Fruit fly (Drosophila melanogaster) whole organism, embryonic: ENCODE data around the gene Nct.

Experiments
- Awh ChIP-seq: fragments of 200-800 bp; sonication (Bioruptor generic); IDR thresholded peaks from 2 replicates; pipeline ENCODE4, ENCODE4 v1.3.6; 2022; ENCODE audit warnings: missing biosample characterization, missing genetic modification characterization
- CG12744 ChIP-seq: fragments of 200-800 bp; sonication (Bioruptor generic); optimal IDR thresholded peaks from 2 replicates; lab custom pipeline; 2016; ENCODE audit warnings: missing biosample characterization, missing genetic modification characterization
- CG12769 ChIP-seq: fragments of 200-800 bp; sonication (Bioruptor generic); optimal IDR thresholded peaks from 2 replicates; lab custom pipeline; 2019; ENCODE audit warnings: missing biosample characterization, mild to moderate bottlenecking, missing genetic modification characterization, moderate library complexity
- CG13624 ChIP-seq: fragments of 200-800 bp; sonication (Bioruptor generic); optimal IDR thresholded peaks from 2 replicates; lab custom pipeline; 2016; ENCODE audit warnings: missing biosample characterization, missing genetic modification characterization
- CG14050 ChIP-seq: fragments of 200-800 bp; sonication (Bioruptor generic); IDR thresholded peaks from 3 replicates; pipeline ENCODE4 v1.3.6; 2022; ENCODE audit warnings: missing biosample characterization, missing genetic modification characterization
- CG16815 ChIP-seq: fragments of 200-800 bp; sonication (Bioruptor generic); optimal IDR thresholded peaks from 3 replicates; lab custom pipeline; 2017; ENCODE audit warnings: missing biosample characterization, mild to moderate bottlenecking, missing genetic modification characterization
- CG17612 ChIP-seq: fragments of 200-800 bp; sonication (Bioruptor generic); IDR thresholded peaks from 2 replicates; pipeline ENCODE4 v1.3.6; 2022; ENCODE audit warnings: missing biosample characterization, missing genetic modification characterization
- CG17912 ChIP-seq: fragments of 200-800 bp; sonication (Bioruptor generic); optimal IDR thresholded peaks from 2 replicates; lab custom pipeline; 2018; ENCODE audit warnings: missing biosample characterization, mild to moderate bottlenecking, missing genetic modification characterization
- CG18262 ChIP-seq: fragments of 200-800 bp; optimal IDR thresholded peaks from 3 replicates; lab custom pipeline; 2019; ENCODE audit warnings: missing biosample characterization, mild to moderate bottlenecking, missing genetic modification characterization, moderate library complexity
- CG2712 ChIP-seq: fragments of 200-800 bp; optimal IDR thresholded peaks from 3 replicates; lab custom pipeline; 2019; ENCODE audit warnings: missing biosample characterization, mild to moderate bottlenecking, missing genetic modification characterization, moderate library complexity
- CG30020 ChIP-seq: fragments of 200-800 bp; optimal IDR thresholded peaks from 2 replicates; lab custom pipeline; 2019; ENCODE audit warnings: missing biosample characterization, mild to moderate bottlenecking, missing genetic modification characterization, moderate library complexity
- CG30431 ChIP-seq: fragments of 200-800 bp; sonication (Bioruptor generic); optimal IDR thresholded peaks from 2 replicates; lab custom pipeline; 2017; ENCODE audit warnings: missing biosample characterization, missing genetic modification characterization
- CG32767 ChIP-seq: fragments of 200-800 bp; sonication (Bioruptor generic); IDR thresholded peaks from 2 replicates; pipeline ENCODE4 v1.3.6; 2022; ENCODE audit warnings: missing biosample characterization, missing genetic modification characterization
- CG33213 ChIP-seq: fragments of 200-800 bp; sonication (Bioruptor generic); optimal IDR thresholded peaks from 3 replicates; lab custom pipeline; 2016; ENCODE audit warnings: missing biosample characterization, missing genetic modification characterization
- CG3726 ChIP-seq: fragments of 200-800 bp; sonication (Bioruptor generic); IDR thresholded peaks from 3 replicates; pipeline ENCODE4, ENCODE4 v1.3.6; 2022; ENCODE audit warnings: missing biosample characterization, missing genetic modification characterization
- CG3995 ChIP-seq: fragments of 200-800 bp; sonication (Bioruptor generic); optimal IDR thresholded peaks from 3 replicates; lab custom pipeline; 2016; ENCODE audit warnings: missing biosample characterization, missing genetic modification characterization
- CG42726 ChIP-seq: fragments of 200-800 bp; sonication (Bioruptor generic); IDR thresholded peaks from 2 replicates; pipeline ENCODE4 v1.3.6; 2022; ENCODE audit warnings: missing biosample characterization, missing genetic modification characterization; ENCODE audit not compliant: partially characterized antibody
- CG4617 ChIP-seq: fragments of 200-800 bp; sonication (Bioruptor generic); optimal IDR thresholded peaks from 3 replicates; lab custom pipeline; 2016; ENCODE audit warnings: missing biosample characterization, missing genetic modification characterization, borderline replicate concordance
- CG4730 ChIP-seq: fragments of 200-800 bp; sonication (Bioruptor generic); IDR thresholded peaks from 2 replicates; pipeline ENCODE4 v1.3.6; 2022; ENCODE audit warnings: missing biosample characterization, missing genetic modification characterization
- CG7556 ChIP-seq: fragments of 200-800 bp; sonication (Bioruptor generic); optimal IDR thresholded peaks from 2 replicates; lab custom pipeline; 2017; ENCODE audit warnings: missing biosample characterization, mild to moderate bottlenecking, missing genetic modification characterization
- CG7786 ChIP-seq: fragments of 200-800 bp; sonication (Bioruptor generic); optimal IDR thresholded peaks from 2 replicates; lab custom pipeline; 2016; ENCODE audit warnings: missing biosample characterization, missing genetic modification characterization
- CG8089 ChIP-seq: fragments of 200-800 bp; sonication (Bioruptor generic); optimal IDR thresholded peaks from 3 replicates; lab custom pipeline; 2016; ENCODE audit warnings: missing biosample characterization, missing genetic modification characterization
- CG9727 ChIP-seq: fragments of 200-800 bp; sonication (Bioruptor generic); optimal IDR thresholded peaks from 3 replicates; lab custom pipeline; 2017; ENCODE audit warnings: missing biosample characterization, mild to moderate bottlenecking, missing genetic modification characterization
- CHES-1-like ChIP-seq: fragments of 200-800 bp; sonication (Bioruptor generic); optimal IDR thresholded peaks from 2 replicates; lab custom pipeline; 2016; ENCODE audit warnings: missing biosample characterization, missing genetic modification characterization
- Dip2 ChIP-seq: fragments of 200-800 bp; sonication (Bioruptor generic); IDR thresholded peaks from 2 replicates; pipeline ENCODE4 v1.3.6; 2022; ENCODE audit warnings: missing biosample characterization, missing genetic modification characterization
- Dip3 ChIP-seq: fragments of 200-800 bp; sonication (Bioruptor generic); optimal IDR thresholded peaks from 3 replicates; lab custom pipeline; 2016; ENCODE audit warnings: missing biosample characterization, missing genetic modification characterization
- Ets97D ChIP-seq: fragments of 200-800 bp; sonication (Bioruptor generic); optimal IDR thresholded peaks from 3 replicates; lab custom pipeline; 2016; ENCODE audit warnings: missing biosample characterization, missing genetic modification characterization
- HLH4C ChIP-seq: fragments of 200-800 bp; sonication (Bioruptor generic); IDR thresholded peaks from 3 replicates; pipeline ENCODE4 v1.3.6; 2022; ENCODE audit warnings: missing biosample characterization, missing genetic modification characterization; ENCODE audit not compliant: partially characterized antibody
- Hmx ChIP-seq: fragments of 200-800 bp; sonication (Bioruptor generic); optimal IDR thresholded peaks from 2 replicates; lab custom pipeline; 2016; ENCODE audit warnings: missing biosample characterization, missing genetic modification characterization
- Lim3 ChIP-seq: fragments of 200-800 bp; sonication (Bioruptor generic); IDR thresholded peaks from 2 replicates; pipeline ENCODE4 v1.3.6; 2022; ENCODE audit warnings: missing biosample characterization, missing genetic modification characterization
- Meics ChIP-seq: fragments of 200-800 bp; sonication (Bioruptor generic); optimal IDR thresholded peaks from 2 replicates; lab custom pipeline; 2017; ENCODE audit warnings: missing biosample characterization, mild to moderate bottlenecking, missing genetic modification characterization
- Nf-YA ChIP-seq: fragments of 200-800 bp; sonication (Bioruptor generic); IDR thresholded peaks from 2 replicates; pipeline ENCODE4 v1.3.6; 2022; ENCODE audit warnings: missing biosample characterization, missing genetic modification characterization
- NfI ChIP-seq: fragments of 200-800 bp; sonication (Bioruptor generic); optimal IDR thresholded peaks from 3 replicates; lab custom pipeline; 2018; ENCODE audit warnings: missing biosample characterization, mild to moderate bottlenecking, missing genetic modification characterization, moderate library complexity
- Oaz ChIP-seq: fragments of 200-800 bp; sonication (Bioruptor generic); IDR thresholded peaks from 2 replicates; pipeline ENCODE4 v1.3.6; 2022; ENCODE audit warnings: missing biosample characterization, missing genetic modification characterization
- Optix ChIP-seq: fragments of 200-800 bp; sonication (Bioruptor generic); IDR thresholded peaks from 3 replicates; pipeline ENCODE4 v1.3.6; 2022; ENCODE audit warnings: missing biosample characterization, missing genetic modification characterization
- al ChIP-seq: fragments of 200-800 bp; sonication (Bioruptor generic); IDR thresholded peaks from 2 replicates; pipeline ENCODE4 v1.3.6; 2022; ENCODE audit warnings: missing biosample characterization, missing genetic modification characterization
- bab2 ChIP-seq: fragments of 200-800 bp; sonication (Bioruptor generic); optimal IDR thresholded peaks from 2 replicates; lab custom pipeline; 2016; ENCODE audit warnings: missing biosample characterization, missing genetic modification characterization
- bcd ChIP-seq: fragments of 200-800 bp; sonication (Bioruptor generic); optimal IDR thresholded peaks from 2 replicates; lab custom pipeline; 2017; ENCODE audit warnings: missing biosample characterization, mild to moderate bottlenecking, missing genetic modification characterization
- emc ChIP-seq: fragments of 200-800 bp; sonication (Bioruptor generic); optimal IDR thresholded peaks from 2 replicates; lab custom pipeline; 2016; ENCODE audit warnings: missing biosample characterization, missing genetic modification characterization
- ewg ChIP-seq: fragments of 200-800 bp; sonication (Bioruptor generic); optimal IDR thresholded peaks from 3 replicates; lab custom pipeline; 2017; ENCODE audit warnings: mild to moderate bottlenecking, missing biosample characterization, missing genetic modification reagents, missing genetic modification characterization
- fru ChIP-seq: fragments of >200 bp; optimal IDR thresholded peaks from 2 replicates; lab custom pipeline; 2017
- hkb ChIP-seq, 2 experiments: fragments of 200-800 bp in 1 of 2; fragments of >200 bp in 1 of 2; sonication (Bioruptor generic) in 1 of 2; IDR thresholded peaks in 1 of 2; optimal IDR thresholded peaks in 1 of 2; 2 replicates each; pipeline versions ENCODE4 v1.3.6 to Lab custom; 2017 to 2022; ENCODE audit warnings: missing biosample characterization in 1 of 2, missing genetic modification characterization in 1 of 2
- inv ChIP-seq: fragments of 200-800 bp; sonication (Bioruptor generic); IDR thresholded peaks from 2 replicates; pipeline ENCODE4 v1.3.6; 2022; ENCODE audit warnings: missing biosample characterization, missing genetic modification characterization; ENCODE audit not compliant: partially characterized antibody
- lmd ChIP-seq: fragments of 200-800 bp; sonication (Bioruptor generic); IDR thresholded peaks from 2 replicates; pipeline ENCODE4 v1.3.6; 2022; ENCODE audit warnings: missing biosample characterization, missing genetic modification characterization
- ro ChIP-seq: fragments of 200-800 bp; sonication (Bioruptor generic); IDR thresholded peaks from 2 replicates; pipeline ENCODE4 v1.3.6; 2022; ENCODE audit warnings: missing biosample characterization, missing genetic modification characterization
- sd ChIP-seq: fragments of 200-800 bp; sonication (Bioruptor generic); optimal IDR thresholded peaks from 3 replicates; lab custom pipeline; 2018; ENCODE audit warnings: missing biosample characterization, mild to moderate bottlenecking, missing genetic modification characterization, moderate library complexity
- slou ChIP-seq: fragments of 200-800 bp; sonication (Bioruptor generic); optimal IDR thresholded peaks from 3 replicates; lab custom pipeline; 2016; ENCODE audit warnings: missing biosample characterization, missing genetic modification characterization
- slp2 ChIP-seq: fragments of 200-800 bp; sonication (Bioruptor generic); optimal IDR thresholded peaks from 2 replicates; lab custom pipeline; 2016; ENCODE audit warnings: missing biosample characterization, missing genetic modification characterization
- usp ChIP-seq: fragments of >200 bp; optimal IDR thresholded peaks from 2 replicates; lab custom pipeline; 2017; ENCODE audit warnings: missing biosample characterization, missing genetic modification characterization

The Nct gene

DNA sequence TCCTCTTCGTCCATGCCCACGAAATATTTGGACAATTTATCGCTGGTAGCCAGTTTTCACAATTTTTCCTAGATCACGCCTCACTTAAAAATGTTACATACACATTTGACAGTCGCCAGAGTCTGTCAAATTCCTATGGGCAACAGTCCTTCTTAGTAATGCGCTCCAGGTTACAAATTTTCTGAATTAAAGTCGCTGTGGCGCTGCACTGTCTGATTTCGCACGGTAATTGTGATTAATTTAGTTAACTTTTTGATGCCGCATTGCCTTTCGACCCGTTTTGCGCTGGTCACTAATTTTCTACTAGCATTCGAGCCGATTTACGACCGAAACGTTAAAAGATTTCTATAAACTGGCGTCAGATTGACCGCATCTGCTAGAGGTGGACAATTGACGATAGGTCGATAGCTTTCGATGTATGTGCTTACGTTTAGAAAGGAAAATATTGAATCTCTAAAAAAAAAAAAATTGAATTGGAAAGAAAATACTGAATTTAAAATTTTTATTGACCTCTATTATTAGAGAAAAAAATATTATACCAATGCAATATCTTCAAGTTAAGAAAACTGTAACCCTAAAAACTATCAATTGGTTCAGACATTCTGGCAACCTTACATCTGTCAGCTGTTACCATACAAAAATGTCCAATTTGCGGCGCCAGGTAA is 37.6 kb upstream of the Nct start, which contains the start of the genes lili and CG34150 (continued):
- peak; percentile 28 for TF ChIP-seq emc (GFP tag; lab: Kevin White, UChicago)
- no peak for TF ChIP-seq CG12769 (tag; lab: Kevin White, UChicago)
- peak; percentile 65 for TF ChIP-seq Dip3
- peak; percentile 50; the same call in 1 of the 2 replicates for TF ChIP-seq Nf-YA (GFP tag; lab: Robert Waterston, UW)
- peak; percentile 29 for TF ChIP-seq slp2 (GFP tag; lab: Kevin White, UChicago)
- no peak for TF ChIP-seq Lim3 (GFP tag; lab: Robert Waterston, UW)
- TF ChIP-seq CG32767 (GFP tag; lab: Robert Waterston, UW), result peak; percentile 73; the same call in 1 of the 2 replicates
- peak; percentile 65 for TF ChIP-seq sd (tag; lab: Kevin White, UChicago)
- TF ChIP-seq CG16815 (GFP tag; lab: Kevin White, UChicago), result peak; percentile 7
- peak; percentile 52 for TF ChIP-seq Meics
- TF ChIP-seq CG42726 (GFP tag; lab: Robert Waterston, UW), result peak; percentile 56; the same call in 1 of the 2 replicates
- peak; percentile 53 for TF ChIP-seq bcd (GFP tag; lab: Kevin White, UChicago)
- TF ChIP-seq ro, result 0 out of 2 replicates have a peak, but pooled peaks have one; percentile 39
- TF ChIP-seq al (GFP tag; lab: Robert Waterston, UW), result peak; percentile 69
- peak; percentile 72 for TF ChIP-seq CG9727
- TF ChIP-seq CG8089 (GFP tag; lab: Kevin White, UChicago), result peak; percentile 57
- TF ChIP-seq CG3726 (GFP tag; lab: Robert Waterston, UW), result 0 out of 3 replicates have a peak, but pooled peaks have one; percentile 31
- TF ChIP-seq CHES-1-like (GFP tag; lab: Kevin White, UChicago), result peak; percentile 80
- peak; percentile 68; the same call in 1 of the 2 replicates for TF ChIP-seq Awh
- peak; percentile 76 for TF ChIP-seq Ets97D
- peak; percentile 60 for TF ChIP-seq CG4730 (GFP tag; lab: Robert Waterston, UW)
- TF ChIP-seq hkb (optimal IDR thresholded peaks at IDR 0.05; lab: Kevin White, UChicago), result peak; percentile 19
- peak; percentile 69 for TF ChIP-seq hkb (GFP tag; IDR thresholded peaks at IDR 0.05; lab: Robert Waterston, UW)
- TF ChIP-seq CG13624 (GFP tag; lab: Kevin White, UChicago), result peak; percentile 88
- peak; percentile 86 for TF ChIP-seq CG2712 (tag; lab: Kevin White, UChicago)
- peak; percentile 51 for TF ChIP-seq ewg (GFP tag; lab: Kevin White, UChicago)
- TF ChIP-seq Dip2 (GFP tag; lab: Robert Waterston, UW), result no peak
- peak; percentile 30 for TF ChIP-seq Hmx (GFP tag; lab: Kevin White, UChicago)
- 0 out of 2 replicates have a peak, but pooled peaks have one; percentile 55 for TF ChIP-seq Oaz
- peak; percentile 61; the same call in 1 of the 2 replicates for TF ChIP-seq lmd (GFP tag; lab: Robert Waterston, UW)
- TF ChIP-seq CG7556 (GFP tag; lab: Kevin White, UChicago), result peak; percentile 64
- TF ChIP-seq CG30020 (tag; lab: Kevin White, UChicago), result peak; percentile 70
- TF ChIP-seq CG4617, result peak; percentile 46
- TF ChIP-seq slou (GFP tag; lab: Kevin White, UChicago), result peak; percentile 48
- TF ChIP-seq usp (GFP tag; lab: Kevin White, UChicago), result no peak
- TF ChIP-seq bab2, result peak; percentile 76
- peak; percentile 69 for TF ChIP-seq NfI
- TF ChIP-seq CG12744 (GFP tag; lab: Kevin White, UChicago), result peak; percentile 72
- 0 out of 2 replicates have a peak, but pooled peaks have one; percentile 36 for TF ChIP-seq CG17612 (GFP tag; lab: Robert Waterston, UW)
- no peak for TF ChIP-seq CG30431
- peak; percentile 23 for TF ChIP-seq CG3995 (GFP tag; lab: Kevin White, UChicago)
- TF ChIP-seq Optix (GFP tag; lab: Robert Waterston, UW), result no peak
- peak; percentile 74 for TF ChIP-seq CG7786 (GFP tag; lab: Kevin White, UChicago)
- TF ChIP-seq fru (lab: Kevin White, UChicago), result no peak
- TF ChIP-seq CG18262 (tag; lab: Kevin White, UChicago), result peak; percentile 67
- no peak for TF ChIP-seq CG17912
- TF ChIP-seq CG14050 (GFP tag; lab: Robert Waterston, UW), result peak; percentile 48; the same call in 1 of the 3 replicates
- TF ChIP-seq CG33213 (GFP tag; lab: Kevin White, UChicago), result peak; percentile 54
- peak; percentile 73 for TF ChIP-seq inv (GFP tag; lab: Robert Waterston, UW)
- peak; percentile 71; the same call in 2 of the 3 replicates for TF ChIP-seq HLH4C
